Fruit fly (Drosophila melanogaster) whole organism, embryonic: ENCODE data around the gene AIMP2.

Source experiments
- Antp ChIP-seq: fragments of 200-800 bp; sonication (Bioruptor generic); optimal IDR thresholded peaks from 3 replicates; lab custom pipeline; 2016; ENCODE audit warnings: missing biosample characterization, missing genetic modification characterization
- CG10209 ChIP-seq: fragments of 200-800 bp; sonication (Bioruptor generic); optimal IDR thresholded peaks from 3 replicates; lab custom pipeline; 2017; ENCODE audit warnings: missing biosample characterization, mild to moderate bottlenecking, missing genetic modification characterization, missing genetic modification reagents
- CG10462 ChIP-seq: fragments of 200-800 bp; sonication (Bioruptor generic); optimal IDR thresholded peaks from 2 replicates; lab custom pipeline; 2016; ENCODE audit warnings: missing biosample characterization, missing genetic modification characterization
- CG13775 ChIP-seq: fragments of 200-800 bp; sonication (Bioruptor generic); optimal IDR thresholded peaks from 3 replicates; lab custom pipeline; 2017; ENCODE audit warnings: missing biosample characterization, mild to moderate bottlenecking, missing genetic modification characterization
- CG13894 ChIP-seq: fragments of 200-800 bp; sonication (Bioruptor generic); optimal IDR thresholded peaks from 3 replicates; lab custom pipeline; 2018; ENCODE audit warnings: missing biosample characterization, mild to moderate bottlenecking, missing genetic modification characterization, moderate library complexity
- CG14710 ChIP-seq: fragments of 200-800 bp; sonication (Bioruptor generic); optimal IDR thresholded peaks from 3 replicates; lab custom pipeline; 2019; ENCODE audit warnings: missing biosample characterization, mild to moderate bottlenecking, missing genetic modification characterization, moderate library complexity
- CG15011 ChIP-seq: fragments of 200-800 bp; sonication (Bioruptor generic); optimal IDR thresholded peaks from 3 replicates; lab custom pipeline; 2018; ENCODE audit warnings: missing biosample characterization, mild to moderate bottlenecking, missing genetic modification characterization
- CG15514 ChIP-seq: fragments of 200-800 bp; sonication (Bioruptor generic); optimal IDR thresholded peaks from 3 replicates; lab custom pipeline; 2017; ENCODE audit warnings: missing biosample characterization, missing genetic modification characterization, mild to moderate bottlenecking, moderate library complexity, missing genetic modification reagents
- CG15696 ChIP-seq: fragments of 200-800 bp; sonication (Bioruptor generic); optimal IDR thresholded peaks from 2 replicates; lab custom pipeline; 2019; ENCODE audit warnings: missing biosample characterization, mild to moderate bottlenecking, missing genetic modification characterization, moderate library complexity
- CG16779 ChIP-seq: fragments of 200-800 bp; sonication (Bioruptor generic); IDR thresholded peaks from 2 replicates; pipeline ENCODE4 v1.3.6; 2022; ENCODE audit warnings: missing biosample characterization, missing genetic modification characterization
- CG18619 ChIP-seq: fragments of 200-800 bp; sonication (Bioruptor generic); optimal IDR thresholded peaks from 3 replicates; lab custom pipeline; 2017; ENCODE audit warnings: missing biosample characterization, mild to moderate bottlenecking, missing genetic modification characterization
- CG2116 ChIP-seq: fragments of 200-800 bp; sonication (Bioruptor generic); optimal IDR thresholded peaks from 3 replicates; lab custom pipeline; 2018; ENCODE audit warnings: missing biosample characterization, mild to moderate bottlenecking, missing genetic modification characterization
- CG2199 ChIP-seq: fragments of 200-800 bp; sonication (Bioruptor generic); IDR thresholded peaks from 3 replicates; pipeline ENCODE4 v1.3.6; 2022; ENCODE audit warnings: missing biosample characterization, missing genetic modification characterization
- CG3281 ChIP-seq: fragments of 200-800 bp; sonication (Bioruptor generic); optimal IDR thresholded peaks from 3 replicates; lab custom pipeline; 2017; ENCODE audit warnings: missing biosample characterization, mild to moderate bottlenecking, missing genetic modification characterization
- CG3995 ChIP-seq: fragments of 200-800 bp; sonication (Bioruptor generic); optimal IDR thresholded peaks from 3 replicates; lab custom pipeline; 2016; ENCODE audit warnings: missing biosample characterization, missing genetic modification characterization
- CG4360 ChIP-seq: fragments of 200-800 bp; sonication (Bioruptor generic); IDR thresholded peaks from 2 replicates; pipeline ENCODE4 v1.3.6; 2022; ENCODE audit warnings: missing biosample characterization, missing genetic modification characterization
- CG4820 ChIP-seq: fragments of 200-800 bp; sonication (Bioruptor generic); optimal IDR thresholded peaks from 3 replicates; lab custom pipeline; 2016; ENCODE audit warnings: missing biosample characterization, missing genetic modification characterization
- CG4854 ChIP-seq: fragments of 200-800 bp; sonication (Bioruptor generic); optimal IDR thresholded peaks from 2 replicates; lab custom pipeline; 2016; ENCODE audit warnings: missing biosample characterization, missing genetic modification characterization, inconsistent platforms
- CG5245 ChIP-seq: fragments of 200-800 bp; sonication (Bioruptor generic); optimal IDR thresholded peaks from 3 replicates; lab custom pipeline; 2016; ENCODE audit warnings: missing biosample characterization, missing genetic modification characterization
- CG6765 ChIP-seq: fragments of 200-800 bp; sonication (Bioruptor generic); optimal IDR thresholded peaks from 3 replicates; lab custom pipeline; 2017; ENCODE audit warnings: missing biosample characterization, mild to moderate bottlenecking, missing genetic modification characterization
- CG8281 ChIP-seq: fragments of 200-800 bp; sonication (Bioruptor generic); optimal IDR thresholded peaks from 2 replicates; lab custom pipeline; 2018; ENCODE audit warnings: missing biosample characterization, mild to moderate bottlenecking, missing genetic modification characterization, moderate library complexity
- CG9215 ChIP-seq: fragments of 200-800 bp; sonication (Bioruptor generic); IDR thresholded peaks from 2 replicates; pipeline ENCODE4 v1.3.6; 2022; ENCODE audit warnings: missing biosample characterization, missing genetic modification characterization
- CG9817 ChIP-seq: fragments of 200-800 bp; sonication (Bioruptor generic); optimal IDR thresholded peaks from 2 replicates; lab custom pipeline; 2018; ENCODE audit warnings: missing biosample characterization, mild to moderate bottlenecking, missing genetic modification characterization, moderate library complexity
- D19B ChIP-seq: fragments of 200-800 bp; sonication (Bioruptor generic); optimal IDR thresholded peaks from 2 replicates; lab custom pipeline; 2017; ENCODE audit warnings: missing biosample characterization, mild to moderate bottlenecking, missing genetic modification characterization
- Dek ChIP-seq: fragments of 200-800 bp; sonication (Bioruptor generic); optimal IDR thresholded peaks from 3 replicates; lab custom pipeline; 2019; ENCODE audit warnings: missing biosample characterization, mild to moderate bottlenecking, missing genetic modification characterization, moderate library complexity
- Dll ChIP-seq: fragments of 200-800 bp; sonication (Bioruptor generic); IDR thresholded peaks from 4 replicates; pipeline ENCODE4 v1.3.6; 2022; ENCODE audit warnings: missing biosample characterization, missing genetic modification characterization; ENCODE audit not compliant: partially characterized antibody
- Fer3 ChIP-seq: fragments of 200-800 bp; sonication (Bioruptor generic); optimal IDR thresholded peaks from 2 replicates; lab custom pipeline; 2018; ENCODE audit warnings: missing biosample characterization, mild to moderate bottlenecking, missing genetic modification characterization, moderate library complexity
- Med ChIP-seq: fragments of 200-800 bp; sonication (Bioruptor generic); peaks from one replicate; lab custom pipeline; 2016; ENCODE audit warnings: missing biosample characterization, missing genetic modification characterization, mild to moderate bottlenecking, inconsistent platforms, moderate library complexity
- Neu2 ChIP-seq: fragments of 200-800 bp; sonication (Bioruptor generic); optimal IDR thresholded peaks from 3 replicates; lab custom pipeline; 2016; ENCODE audit warnings: missing biosample characterization, missing genetic modification characterization, borderline replicate concordance
- Trl ChIP-seq, 3 experiments: fragments of >200 bp in 2 of 3; fragments of 200-800 bp in 1 of 3; sonication (Bioruptor generic) in 1 of 3; optimal IDR thresholded peaks; 2 replicates in 1 of 3; 3 replicates in 2 of 3; lab custom pipeline; 2016 to 2017; ENCODE audit warnings: missing biosample characterization in 1 of 3, missing genetic modification characterization in 1 of 3
- chn ChIP-seq: fragments of 200-800 bp; sonication (Bioruptor generic); optimal IDR thresholded peaks from 2 replicates; lab custom pipeline; 2016; ENCODE audit warnings: missing biosample characterization, missing genetic modification characterization
- ci ChIP-seq: fragments of 200-800 bp; sonication (Bioruptor generic); IDR thresholded peaks from 3 replicates; pipeline ENCODE4 v1.3.6; 2022; ENCODE audit warnings: missing biosample characterization, missing genetic modification characterization
- danr ChIP-seq: fragments of 200-800 bp; sonication (Bioruptor generic); IDR thresholded peaks from 2 replicates; pipeline ENCODE4 v1.3.6; 2022; ENCODE audit warnings: missing biosample characterization, missing genetic modification characterization
- dati ChIP-seq: fragments of 200-800 bp; sonication (Bioruptor generic); IDR thresholded peaks from 2 replicates; pipeline ENCODE4 v1.3.6; 2022; ENCODE audit warnings: missing biosample characterization, missing genetic modification characterization
- dmrt11E ChIP-seq: fragments of 200-800 bp; sonication (Bioruptor generic); optimal IDR thresholded peaks from 3 replicates; lab custom pipeline; 2018; ENCODE audit warnings: missing biosample characterization, mild to moderate bottlenecking, missing genetic modification characterization, moderate library complexity
- ewg ChIP-seq: fragments of 200-800 bp; sonication (Bioruptor generic); optimal IDR thresholded peaks from 3 replicates; lab custom pipeline; 2017; ENCODE audit warnings: mild to moderate bottlenecking, missing biosample characterization, missing genetic modification reagents, missing genetic modification characterization
- fu2 ChIP-seq: fragments of 200-800 bp; sonication (Bioruptor generic); optimal IDR thresholded peaks from 2 replicates; lab custom pipeline; 2016; ENCODE audit warnings: missing biosample characterization, missing genetic modification characterization
- gem ChIP-seq: fragments of 200-800 bp; sonication (Bioruptor generic); optimal IDR thresholded peaks from 2 replicates; lab custom pipeline; 2019; ENCODE audit warnings: missing biosample characterization, mild to moderate bottlenecking, missing genetic modification characterization, moderate library complexity
- her ChIP-seq: fragments of 200-800 bp; sonication (Bioruptor generic); optimal IDR thresholded peaks from 2 replicates; lab custom pipeline; 2016; ENCODE audit warnings: missing biosample characterization, missing genetic modification characterization
- insv ChIP-seq, 2 experiments: fragments of 200-800 bp; sonication (Bioruptor generic); optimal IDR thresholded peaks; 3 replicates each; lab custom pipeline; 2016 to 2018; ENCODE audit warnings: missing biosample characterization in 2 of 2, missing genetic modification characterization in 2 of 2
- lola ChIP-seq, 3 experiments: fragments of >200 bp in 2 of 3; fragments of 200-800 bp in 1 of 3; sonication (Bioruptor generic) in 1 of 3; optimal IDR thresholded peaks; 2 replicates each; lab custom pipeline; 2017 to 2019; ENCODE audit warnings: missing biosample characterization in 3 of 3, missing genetic modification characterization in 3 of 3, mild to moderate bottlenecking in 1 of 3, moderate library complexity in 1 of 3
- ro ChIP-seq: fragments of 200-800 bp; sonication (Bioruptor generic); IDR thresholded peaks from 2 replicates; pipeline ENCODE4 v1.3.6; 2022; ENCODE audit warnings: missing biosample characterization, missing genetic modification characterization
- scrt ChIP-seq: fragments of 200-800 bp; sonication (Bioruptor generic); optimal IDR thresholded peaks from 2 replicates; lab custom pipeline; 2018; ENCODE audit warnings: missing biosample characterization, mild to moderate bottlenecking, missing genetic modification characterization, moderate library complexity
- seq ChIP-seq: fragments of 200-800 bp; sonication (Bioruptor generic); IDR thresholded peaks from 2 replicates; pipeline ENCODE4 v1.3.6; 2022; ENCODE audit warnings: missing biosample characterization, missing genetic modification characterization
- slou ChIP-seq: fragments of 200-800 bp; sonication (Bioruptor generic); optimal IDR thresholded peaks from 3 replicates; lab custom pipeline; 2016; ENCODE audit warnings: missing biosample characterization, missing genetic modification characterization
- ssp ChIP-seq: fragments of 200-800 bp; sonication (Bioruptor generic); IDR thresholded peaks from 2 replicates; pipeline ENCODE4 v1.3.6; 2022; ENCODE audit warnings: missing biosample characterization, missing genetic modification characterization
- ttk ChIP-seq: fragments of 200-800 bp; sonication (Bioruptor generic); IDR thresholded peaks from 2 replicates; pipeline ENCODE4 v2.1.2; 2022; ENCODE audit warnings: missing biosample characterization, missing genetic modification characterization
- unc-4 ChIP-seq: fragments of 200-800 bp; sonication (Bioruptor generic); IDR thresholded peaks from 2 replicates; pipeline ENCODE4 v1.3.6; 2022; ENCODE audit warnings: missing biosample characterization, missing genetic modification characterization; ENCODE audit not compliant: partially characterized antibody

The AIMP2 gene

dm6 chr3L:15563058-15563850 is 20.2 kb upstream of the AIMP2 start, which contains the start of the genes CG7739 and SCCRO (continued):
- TF ChIP-seq lola (GFP tag; optimal IDR thresholded peaks at IDR 0.05; lab: Kevin White, UChicago), result peak in 1 of 3 experiments; percentile 45
- peak; percentile 97 for TF ChIP-seq CG2116 (GFP tag; lab: Kevin White, UChicago)
- no peak for TF ChIP-seq CG15011 (GFP tag; lab: Kevin White, UChicago)
- no peak for TF ChIP-seq CG6765 (GFP tag; lab: Kevin White, UChicago)
- TF ChIP-seq CG9215 (GFP tag; lab: Robert Waterston, UW), result peak; percentile 53
- no peak for TF ChIP-seq CG2199 (GFP tag; lab: Robert Waterston, UW)
- TF ChIP-seq CG3281 (GFP tag; lab: Kevin White, UChicago), result peak; percentile 25
- no peak for TF ChIP-seq dati (GFP tag; lab: Robert Waterston, UW)
- peak; percentile 83 for TF ChIP-seq gem (tag; lab: Kevin White, UChicago)
- TF ChIP-seq Dek (tag; lab: Kevin White, UChicago), result peak; percentile 78
- no peak for TF ChIP-seq CG10462 (GFP tag; lab: Kevin White, UChicago)
- TF ChIP-seq Fer3 (tag; lab: Kevin White, UChicago), result peak; percentile 77
- TF ChIP-seq danr (GFP tag; lab: Robert Waterston, UW), result peak; percentile 8; the same call in 1 of the 2 replicates
- TF ChIP-seq Trl (optimal IDR thresholded peaks at IDR 0.05; lab: Kevin White, UChicago), result no peak
- TF ChIP-seq Trl (GFP tag; optimal IDR thresholded peaks at IDR 0.05; lab: Kevin White, UChicago), result peak; percentile 31
- TF ChIP-seq seq (GFP tag; lab: Robert Waterston, UW), result no peak
- TF ChIP-seq ewg, result no peak
- peak; percentile 50 for TF ChIP-seq dmrt11E (tag; lab: Kevin White, UChicago)
- peak; percentile 71 for TF ChIP-seq CG9817 (tag; lab: Kevin White, UChicago)
- no peak for TF ChIP-seq ro (GFP tag; lab: Robert Waterston, UW)
- TF ChIP-seq D19B, result no peak
- TF ChIP-seq ci (GFP tag; lab: Robert Waterston, UW), result peak; percentile 66; the same call in 2 of the 3 replicates
- TF ChIP-seq CG15696 (tag; lab: Kevin White, UChicago), result peak; percentile 43
- TF ChIP-seq CG13894 (tag; lab: Kevin White, UChicago), result no peak
- peak; percentile 35 for TF ChIP-seq CG18619
- peak; percentile 44 for TF ChIP-seq CG5245 (GFP tag; lab: Kevin White, UChicago)
- TF ChIP-seq CG3995 (GFP tag; lab: Kevin White, UChicago), result peak; percentile 93
- TF ChIP-seq unc-4, result peak; percentile 59
- peak; percentile 56; the same call in 1 of the 2 replicates for TF ChIP-seq CG4360
- TF ChIP-seq scrt (GFP tag; lab: Kevin White, UChicago), result no peak
- no peak for TF ChIP-seq insv (GFP tag; optimal IDR thresholded peaks at IDR 0.05; lab: Kevin White, UChicago)
- peak; percentile 66 for TF ChIP-seq ttk (GFP tag; lab: Robert Waterston, UW)
- no peak for TF ChIP-seq slou (GFP tag; lab: Kevin White, UChicago)
- TF ChIP-seq CG15514 (GFP tag; lab: Kevin White, UChicago), result peak; percentile 71
- peak; percentile 45 for TF ChIP-seq CG10209
- TF ChIP-seq Dll (GFP tag; lab: Robert Waterston, UW), result peak; percentile 59; the same call in 2 of the 4 replicates
- TF ChIP-seq CG8281 (tag; lab: Kevin White, UChicago), result no peak
- peak; percentile 10 for TF ChIP-seq her (GFP tag; lab: Kevin White, UChicago)
- no peak for TF ChIP-seq CG16779
- peak; percentile 83 for TF ChIP-seq ssp (GFP tag; lab: Robert Waterston, UW)
- TF ChIP-seq Antp (GFP tag; lab: Kevin White, UChicago), result peak; percentile 26
- TF ChIP-seq fu2, result peak; percentile 14
- TF ChIP-seq CG14710 (tag; lab: Kevin White, UChicago), result peak; percentile 74
- no peak for TF ChIP-seq CG4854
- peak; percentile 49 for TF ChIP-seq chn (GFP tag; lab: Kevin White, UChicago)
- TF ChIP-seq Neu2 (GFP tag; lab: Kevin White, UChicago), result no peak
- TF ChIP-seq CG4820 (GFP tag; lab: Kevin White, UChicago), result peak; percentile 5
- TF ChIP-seq CG13775 (GFP tag; lab: Kevin White, UChicago), result peak; percentile 33
- peak; percentile 92 for TF ChIP-seq Med
